Worm (Caenorhabditis elegans) whole organism, dauer: ENCODE results near the gene T09F5.20.
"Not testable (repeated sequence)": the region's sequence is repeated elsewhere in the genome, so short reads cannot be mapped to it uniquely, and the experiment has no call there.

Source experiments
- unc-62 ChIP-seq: sonication (generic microtip); optimal IDR thresholded peaks from 2 replicates; lab custom pipeline; 2017; ENCODE audit warnings: missing biosample characterization, missing genetic modification reagents, missing genetic modification characterization

T09F5.20 gene

ce11 chrV:15156504-15156903 is 8.8 kb upstream of the T09F5.20 start:
- TF ChIP-seq unc-62 = no peak

DNA sequence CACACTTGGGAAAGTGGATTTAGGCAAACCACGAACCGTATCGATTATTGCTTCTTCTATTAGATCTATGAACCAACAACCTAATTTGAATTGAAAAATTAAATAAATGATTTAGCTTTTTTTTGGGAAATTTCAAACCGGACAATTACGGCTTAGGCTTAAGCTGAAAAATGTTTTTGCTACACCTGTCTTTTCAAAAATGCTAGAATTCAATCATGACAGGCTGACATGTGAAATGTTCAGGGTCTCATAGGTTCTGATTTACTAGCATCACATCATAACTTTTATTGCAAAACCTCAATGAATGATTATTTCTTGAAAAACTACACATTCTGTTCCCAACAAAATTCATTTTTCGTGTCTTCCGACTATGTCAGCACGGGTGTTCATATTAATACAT is 5.6 kb upstream of the T09F5.20 start, which contains the start of gene srh-55:
Gene srh-55, plus strand, starts transcription at position 301 of the 400 bp plus-strand sequence.
- TF ChIP-seq unc-62 = no peak

DNA sequence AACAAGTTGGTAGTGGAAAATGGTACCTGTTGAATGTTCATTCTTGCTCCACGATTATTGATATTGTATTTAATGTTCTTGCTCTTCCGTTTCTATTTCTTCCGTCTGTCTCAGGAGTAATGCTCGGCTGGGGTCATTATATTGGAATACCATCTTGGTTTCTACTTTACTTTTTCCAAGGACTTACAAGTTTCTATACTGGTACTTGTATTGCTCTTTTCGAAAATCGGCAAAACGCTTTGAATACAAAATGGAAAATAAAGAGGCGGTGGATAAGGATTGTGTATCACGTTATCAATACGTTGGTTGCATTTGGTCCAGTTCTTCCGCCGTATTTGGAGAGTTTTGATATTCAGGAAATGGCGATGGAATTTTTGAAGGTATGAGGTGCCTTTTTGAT is 4.3 kb upstream of the T09F5.20 start:
- TF ChIP-seq unc-62 = no peak

DNA sequence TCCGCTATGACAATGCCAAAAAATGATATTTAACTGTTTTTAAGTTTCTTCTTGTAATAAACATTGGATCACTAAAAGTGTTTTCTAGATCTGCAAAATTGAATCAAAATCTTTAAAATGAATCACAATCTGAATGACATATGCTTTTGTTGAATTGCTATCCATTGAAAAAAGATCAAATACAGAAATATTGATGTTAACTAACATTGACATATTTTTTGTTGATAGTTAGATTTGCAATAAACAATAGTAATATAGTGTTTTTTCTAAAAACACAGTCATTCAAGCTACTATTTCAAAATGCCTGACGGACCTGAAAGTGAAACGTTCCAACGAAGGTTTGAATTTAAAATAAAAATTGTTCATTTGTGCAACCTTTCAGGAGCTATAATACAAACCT is 3.0 kb upstream of the T09F5.20 start, which contains the start of gene T09F5.2:
Gene T09F5.2, plus strand, starts transcription at position 301 of the 400 bp plus-strand sequence.
- no peak for TF ChIP-seq unc-62

ce11 chrV:15150176-15150575 is 2.5 kb upstream of the T09F5.20 start:
- TF ChIP-seq unc-62 = no peak

ce11 chrV:15148800-15149199 is 1.1 kb upstream of the T09F5.20 start, which contains the start of gene T09F5.1:
Gene T09F5.1 (plus strand): TSS chrV:15149100.
- no peak for TF ChIP-seq unc-62

- no peak for TF ChIP-seq unc-62
Measured at ce11 chrV:15143798-15144197, 3.9 kb downstream of the T09F5.20 start, which contains the start of gene K08F9.4. Gene K08F9.4 (plus strand): TSS chrV:15144019.

- TF ChIP-seq unc-62 = no peak
Measured at ce11 chrV:15143285-15143684, 4.4 kb downstream of the T09F5.20 start, which contains the start of gene K08F9.1. Gene K08F9.1 (minus strand): TSS chrV:15143385.

DNA sequence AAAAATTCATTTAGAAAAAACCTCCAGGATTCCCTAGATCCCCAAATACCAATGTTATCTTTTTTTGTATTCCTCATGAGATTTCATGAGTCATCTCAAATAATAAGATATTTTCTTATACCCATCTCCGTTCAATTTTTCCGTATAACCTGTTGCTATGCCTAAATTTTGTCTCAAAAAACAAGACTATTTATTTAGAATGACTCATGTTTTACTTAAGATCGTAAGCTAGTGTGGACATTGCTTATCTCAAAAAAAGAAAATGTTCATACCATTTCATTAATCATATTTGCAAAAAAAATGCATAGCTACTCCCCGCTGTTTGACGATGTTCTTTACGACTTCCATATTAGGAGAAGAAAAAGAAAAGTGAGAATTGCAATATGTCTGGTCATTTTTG is 7.4 kb downstream of the T09F5.20 start, which contains the start of gene K08F9.3:
Gene K08F9.3, plus strand, starts transcription at position 301 of the 400 bp plus-strand sequence.
- TF ChIP-seq unc-62 = no peak

DNA sequence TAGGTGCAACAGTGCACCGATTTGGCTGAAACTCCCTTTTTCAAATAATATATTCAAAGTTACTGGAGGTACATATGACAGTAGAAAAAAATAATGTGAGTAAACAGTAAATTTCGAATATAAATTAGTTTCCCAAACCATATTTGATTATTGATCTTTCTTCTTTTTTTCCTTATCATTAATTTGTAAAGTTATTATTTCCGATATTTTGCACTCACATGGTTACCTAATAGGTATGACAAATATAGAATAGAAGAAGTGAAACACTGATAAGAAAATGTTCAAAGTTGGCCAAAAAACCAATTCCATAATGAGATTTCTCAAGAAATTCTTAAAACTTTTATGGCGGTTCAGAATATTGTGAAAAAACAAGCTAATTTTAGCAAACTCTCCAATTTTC is 7.9 kb downstream of the T09F5.20 start:
- no peak for TF ChIP-seq unc-62

DNA sequence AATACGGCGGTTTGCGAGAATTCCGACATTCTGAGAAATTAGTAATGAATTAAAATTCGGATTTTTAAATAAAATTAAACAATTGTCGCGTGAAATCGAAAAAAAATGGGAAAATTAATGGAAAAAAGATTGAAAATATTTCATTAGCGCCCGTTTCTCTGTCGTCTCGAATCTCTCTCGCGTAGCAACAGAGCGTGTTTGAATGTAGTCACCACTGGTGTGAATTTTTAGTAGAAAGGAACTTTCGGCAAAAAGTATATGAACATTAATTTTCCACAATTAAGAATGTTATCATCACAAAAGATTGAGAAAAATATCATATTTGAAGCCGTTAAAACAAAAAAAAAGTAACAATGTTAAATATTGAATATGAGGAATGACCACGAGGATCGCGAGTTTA is 10.9 kb downstream of the T09F5.20 start, which contains the start of gene aipl-1:
Gene aipl-1, minus strand, starts transcription at position 30 of the 400 bp plus-strand sequence.
- no peak for TF ChIP-seq unc-62

DNA sequence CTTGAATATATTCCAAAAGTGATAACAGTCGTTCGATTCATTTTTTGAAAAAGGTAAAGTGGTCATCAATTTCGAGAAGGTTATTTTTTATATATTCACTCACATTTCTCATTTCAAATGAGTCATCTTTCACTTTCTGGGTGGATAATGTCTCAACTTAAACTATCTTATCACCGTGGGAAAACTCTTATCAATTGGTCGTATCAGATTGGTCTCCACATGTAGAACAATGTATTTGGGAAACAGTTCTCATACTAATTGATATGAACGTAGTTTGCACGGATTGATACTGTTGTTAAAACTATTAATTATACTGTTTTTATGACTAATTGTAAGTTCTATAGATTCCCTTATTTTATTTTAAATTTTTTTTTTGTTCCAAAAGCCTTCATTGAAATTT is 13.9 kb downstream of the T09F5.20 start:
- TF ChIP-seq unc-62 = no peak

DNA sequence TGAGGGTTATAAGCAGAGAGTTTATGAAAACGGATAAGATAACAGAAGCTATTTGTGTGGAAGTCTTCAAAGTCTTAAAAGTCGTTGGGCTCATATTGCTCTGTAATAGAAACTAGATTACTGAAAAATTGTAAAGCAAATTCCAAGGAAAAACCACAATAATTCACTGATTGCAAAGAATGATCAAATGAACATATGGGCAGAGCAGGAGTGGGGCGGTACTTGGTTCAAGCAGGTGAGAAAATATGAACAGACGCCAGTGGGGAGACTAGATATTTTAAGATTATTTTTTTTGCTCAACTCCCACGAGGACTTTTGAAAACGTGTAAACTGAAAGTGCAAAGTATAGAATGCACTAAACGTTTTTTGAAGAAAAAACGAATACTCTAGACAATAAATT is 15.3 kb downstream of the T09F5.20 start, which contains the start of gene str-171:
Gene str-171, minus strand, starts transcription at position 101 of the 400 bp plus-strand sequence.
- TF ChIP-seq unc-62 = no peak

DNA sequence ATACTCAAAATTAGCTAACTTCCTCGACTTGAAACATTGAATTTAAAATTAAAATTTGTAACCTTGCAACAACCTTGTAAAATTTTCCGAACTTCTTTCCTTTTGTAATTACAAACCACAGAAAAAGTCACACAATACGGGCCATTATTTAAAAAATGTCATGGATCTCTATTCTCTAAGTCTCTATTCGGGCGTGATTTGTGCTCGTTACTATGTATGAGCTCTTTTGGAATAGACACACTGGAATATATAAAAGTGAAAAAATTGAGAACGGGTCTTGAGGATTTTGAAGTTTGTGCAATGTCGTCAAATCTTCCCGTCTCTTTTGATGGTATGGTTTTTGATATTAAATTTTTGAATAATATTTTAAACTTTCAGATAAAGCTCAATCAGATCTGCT is 19.7 kb downstream of the T09F5.20 start, which contains the start of gene srr-7:
Gene srr-7, plus strand, starts transcription at position 301 of the 400 bp plus-strand sequence.
- no peak for TF ChIP-seq unc-62

ce11 chrV:15127413-15127812 is 20.3 kb downstream of the T09F5.20 start, which contains the start of gene srj-27:
Gene srj-27 (minus strand): TSS chrV:15127513.
- TF ChIP-seq unc-62 = no peak

DNA sequence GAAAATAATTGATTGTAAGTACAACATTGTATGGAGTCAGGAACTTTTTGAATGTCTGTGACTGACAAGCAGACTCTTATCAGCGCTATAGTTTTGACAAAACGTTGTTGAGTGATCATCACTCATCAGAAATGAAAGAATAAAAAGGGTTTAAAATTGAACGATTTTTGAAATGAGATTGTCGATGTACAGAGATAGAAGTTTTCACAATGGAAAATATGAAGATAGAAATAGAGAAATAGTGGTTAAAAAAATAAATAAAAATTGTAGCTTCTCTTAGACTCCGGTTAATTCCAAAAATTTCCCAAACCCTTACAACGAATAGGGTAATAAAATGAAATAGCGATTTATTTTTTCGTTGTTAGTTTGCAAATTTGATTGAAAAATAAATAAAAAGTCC is 22.5 kb downstream of the T09F5.20 start, which contains the start of gene ugt-30:
Gene ugt-30, minus strand, starts transcription at position 101 of the 400 bp plus-strand sequence.
- not testable (repeated sequence) for TF ChIP-seq unc-62

DNA sequence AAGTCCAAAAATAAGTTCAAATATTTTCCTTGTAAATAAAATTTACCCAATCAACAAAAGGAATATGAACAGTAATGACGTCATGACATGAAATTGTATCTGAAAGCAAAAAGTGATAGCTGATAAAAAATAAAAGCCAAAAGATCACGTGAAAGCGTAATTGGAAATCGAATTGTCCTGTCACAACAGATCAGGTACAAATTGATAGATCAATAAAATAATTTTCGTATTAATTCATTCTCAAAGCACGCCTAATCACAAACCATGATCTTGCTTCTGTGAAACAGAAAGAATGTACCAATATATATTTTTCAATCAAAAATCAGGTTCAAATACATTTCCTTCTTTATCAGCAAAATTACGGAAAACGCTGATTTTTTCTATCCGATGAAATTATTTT is 28.2 kb downstream of the T09F5.20 start, which contains the start of gene flor-1:
Gene flor-1, minus strand, starts transcription at position 101 of the 400 bp plus-strand sequence.
- TF ChIP-seq unc-62 = no peak

ce11 chrV:15115968-15116367 is 31.7 kb downstream of the T09F5.20 start, which contains the start of gene T01G5.8:
Gene T01G5.8 (plus strand): TSS chrV:15116268.
- not testable (repeated sequence) for TF ChIP-seq unc-62
